Fruit fly (Drosophila melanogaster) whole organism: ENCODE results near the gene LanA.

Experiments used
- CG8478 ChIP-seq: fragments of >200 bp; optimal IDR thresholded peaks from 2 replicates; lab custom pipeline; 2018; ENCODE audit warnings: inconsistent platforms
- Dll ChIP-seq: fragments of >200 bp; optimal IDR thresholded peaks from 2 replicates; lab custom pipeline; 2017
- psq ChIP-seq: fragments of >200 bp; optimal IDR thresholded peaks from 2 replicates; lab custom pipeline; 2017
- usp ChIP-seq: fragments of >200 bp; optimal IDR thresholded peaks from 2 replicates; lab custom pipeline; 2017; ENCODE audit warnings: missing biosample characterization, missing genetic modification characterization, mixed read lengths

DNA sequence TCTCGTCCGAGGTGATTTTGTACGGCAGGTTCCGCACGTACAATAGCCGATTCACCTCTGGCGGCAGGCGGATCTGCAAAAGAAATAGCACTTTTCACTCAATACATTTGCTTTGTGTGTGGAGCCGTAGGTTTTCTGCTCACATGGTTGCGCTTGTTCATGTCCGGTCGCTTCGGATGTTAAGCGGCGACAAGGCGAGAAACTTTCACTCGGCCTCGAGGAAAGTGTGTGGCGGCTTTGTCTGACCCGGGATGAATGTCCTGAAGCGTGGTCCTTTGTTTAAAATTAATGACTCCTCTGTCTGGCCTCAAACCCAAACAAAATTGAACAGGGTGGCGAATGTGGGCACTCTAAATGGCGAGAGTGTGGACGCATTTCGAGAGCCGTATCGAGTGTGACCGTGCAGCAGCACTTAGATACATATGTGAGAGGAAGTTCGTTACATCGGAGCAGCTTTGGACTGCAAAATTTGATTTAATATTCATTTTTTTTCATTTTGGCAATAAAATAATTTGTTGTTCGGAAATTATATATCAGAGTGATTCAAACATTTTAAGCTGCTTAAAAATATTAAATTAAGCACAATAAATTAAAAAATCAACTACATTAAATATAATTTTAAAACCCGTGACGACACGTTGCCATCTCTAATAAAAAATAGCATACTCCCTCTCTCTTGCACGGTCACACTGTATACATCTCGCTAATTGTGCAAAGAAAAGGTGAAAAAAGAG, 24.8 kb downstream of the LanA start, which contains the start of the genes Sf3b6 and Tnpo:
- TF ChIP-seq CG8478 (lab: Kevin White, UChicago): no peak
- TF ChIP-seq usp (GFP tag; lab: Kevin White, UChicago): no peak
- no peak for TF ChIP-seq Dll (lab: Kevin White, UChicago)
- TF ChIP-seq psq: no peak
